Fruit fly (Drosophila melanogaster) whole organism, embryonic: ENCODE measurements around the gene Spec2.

Experiments used
- CG13894 ChIP-seq: fragments of 200-800 bp; sonication (Bioruptor generic); optimal IDR thresholded peaks from 3 replicates; lab custom pipeline; 2018; ENCODE audit warnings: missing biosample characterization, mild to moderate bottlenecking, missing genetic modification characterization, moderate library complexity
- CG14014 ChIP-seq: fragments of 200-800 bp; sonication (Bioruptor generic); IDR thresholded peaks from 2 replicates; pipeline ENCODE4 v1.3.6; 2022; ENCODE audit warnings: missing biosample characterization, missing genetic modification characterization
- CG14667 ChIP-seq: fragments of 200-800 bp; sonication (Bioruptor generic); IDR thresholded peaks from 2 replicates; pipeline ENCODE4 v1.3.6; 2022; ENCODE audit warnings: missing biosample characterization, missing genetic modification characterization
- CG1603 ChIP-seq: fragments of 200-800 bp; sonication (Bioruptor generic); optimal IDR thresholded peaks from 2 replicates; lab custom pipeline; 2019; ENCODE audit warnings: missing biosample characterization, mild to moderate bottlenecking, missing genetic modification characterization, moderate library complexity
- CG16863 ChIP-seq: fragments of 200-800 bp; sonication (Bioruptor generic); optimal IDR thresholded peaks from 3 replicates; lab custom pipeline; 2016; ENCODE audit warnings: missing biosample characterization, missing genetic modification characterization
- CG17359 ChIP-seq: fragments of 200-800 bp; sonication (Bioruptor generic); optimal IDR thresholded peaks from 3 replicates; lab custom pipeline; 2018; ENCODE audit warnings: missing biosample characterization, mild to moderate bottlenecking, missing genetic modification characterization, moderate library complexity
- CG17612 ChIP-seq: fragments of 200-800 bp; sonication (Bioruptor generic); IDR thresholded peaks from 2 replicates; pipeline ENCODE4 v1.3.6; 2022; ENCODE audit warnings: missing biosample characterization, missing genetic modification characterization
- CG17912 ChIP-seq: fragments of 200-800 bp; sonication (Bioruptor generic); optimal IDR thresholded peaks from 2 replicates; lab custom pipeline; 2018; ENCODE audit warnings: missing biosample characterization, mild to moderate bottlenecking, missing genetic modification characterization
- CG2889 ChIP-seq: fragments of 200-800 bp; sonication (Bioruptor generic); IDR thresholded peaks from 3 replicates; pipeline ENCODE4 v1.3.6; 2022; ENCODE audit warnings: missing biosample characterization, missing genetic modification characterization
- CG3065 ChIP-seq: fragments of 200-800 bp; sonication (Bioruptor generic); optimal IDR thresholded peaks from 2 replicates; lab custom pipeline; 2016; ENCODE audit warnings: missing biosample characterization, missing genetic modification characterization
- CG4820 ChIP-seq: fragments of 200-800 bp; sonication (Bioruptor generic); optimal IDR thresholded peaks from 3 replicates; lab custom pipeline; 2016; ENCODE audit warnings: missing biosample characterization, missing genetic modification characterization
- CG6175 ChIP-seq: fragments of 200-800 bp; sonication (Bioruptor generic); IDR thresholded peaks from 3 replicates; pipeline ENCODE4 v1.3.6; 2022; ENCODE audit warnings: missing biosample characterization, missing genetic modification characterization
- CG6854 ChIP-seq: fragments of 200-800 bp; sonication (Bioruptor generic); optimal IDR thresholded peaks from 3 replicates; lab custom pipeline; 2017; ENCODE audit warnings: missing biosample characterization, mild to moderate bottlenecking, missing genetic modification characterization
- CG7745 ChIP-seq: fragments of 200-800 bp; sonication (Bioruptor generic); optimal IDR thresholded peaks from 2 replicates; lab custom pipeline; 2018; ENCODE audit warnings: missing biosample characterization, mild to moderate bottlenecking, missing genetic modification characterization, moderate library complexity
- CG8924 ChIP-seq: fragments of 200-800 bp; optimal IDR thresholded peaks from 3 replicates; lab custom pipeline; 2019; ENCODE audit warnings: missing biosample characterization, mild to moderate bottlenecking, missing genetic modification characterization, moderate library complexity
- CG9817 ChIP-seq: fragments of 200-800 bp; sonication (Bioruptor generic); optimal IDR thresholded peaks from 2 replicates; lab custom pipeline; 2018; ENCODE audit warnings: missing biosample characterization, mild to moderate bottlenecking, missing genetic modification characterization, moderate library complexity
- CkIIα-i1 ChIP-seq: fragments of 200-800 bp; sonication (Bioruptor generic); IDR thresholded peaks from 2 replicates; pipeline ENCODE4 v1.3.6; 2022; ENCODE audit warnings: missing biosample characterization, missing genetic modification characterization
- HmgD ChIP-seq: fragments of 200-800 bp; sonication (Bioruptor generic); optimal IDR thresholded peaks from 3 replicates; lab custom pipeline; 2016; ENCODE audit warnings: missing biosample characterization, missing genetic modification characterization
- Hr3 ChIP-seq: fragments of 200-800 bp; sonication (Bioruptor generic); optimal IDR thresholded peaks from 3 replicates; lab custom pipeline; 2016; ENCODE audit warnings: missing biosample characterization, missing genetic modification characterization
- Myb ChIP-seq: fragments of 200-800 bp; sonication (Bioruptor generic); optimal IDR thresholded peaks from 2 replicates; lab custom pipeline; 2016; ENCODE audit warnings: missing biosample characterization, missing genetic modification characterization
- Opbp ChIP-seq: fragments of 200-800 bp; sonication (Bioruptor generic); IDR thresholded peaks from 3 replicates; pipeline ENCODE4 v1.3.6; 2022; ENCODE audit warnings: missing biosample characterization, missing genetic modification characterization; ENCODE audit not compliant: partially characterized antibody
- Pdp1 ChIP-seq, 2 experiments: fragments of 200-800 bp; sonication (Bioruptor generic); optimal IDR thresholded peaks; 3 replicates each; lab custom pipeline; 2016; ENCODE audit warnings: missing biosample characterization in 2 of 2, missing genetic modification characterization in 2 of 2, mild to moderate bottlenecking in 1 of 2, moderate library complexity in 1 of 2
- Vsx1 ChIP-seq: fragments of 200-800 bp; sonication (Bioruptor generic); optimal IDR thresholded peaks from 2 replicates; lab custom pipeline; 2017; ENCODE audit warnings: missing biosample characterization, mild to moderate bottlenecking, missing genetic modification characterization, missing genetic modification reagents
- abd-A ChIP-seq: fragments of 200-800 bp; sonication (Bioruptor generic); optimal IDR thresholded peaks from 3 replicates; lab custom pipeline; 2019; ENCODE audit warnings: missing biosample characterization, mild to moderate bottlenecking, missing genetic modification characterization, moderate library complexity
- bab2 ChIP-seq: fragments of 200-800 bp; sonication (Bioruptor generic); optimal IDR thresholded peaks from 2 replicates; lab custom pipeline; 2016; ENCODE audit warnings: missing biosample characterization, missing genetic modification characterization
- bbx ChIP-seq: fragments of 200-800 bp; sonication (Bioruptor generic); IDR thresholded peaks from 2 replicates; pipeline ENCODE4 v1.3.6; 2022; ENCODE audit warnings: missing biosample characterization, missing genetic modification characterization; ENCODE audit not compliant: partially characterized antibody
- cad ChIP-seq: fragments of >200 bp; optimal IDR thresholded peaks from 2 replicates; lab custom pipeline; 2017; ENCODE audit warnings: missing biosample characterization, missing genetic modification characterization
- cato ChIP-seq: fragments of 200-800 bp; sonication (Bioruptor generic); optimal IDR thresholded peaks from 2 replicates; lab custom pipeline; 2016; ENCODE audit warnings: missing biosample characterization, missing genetic modification characterization, borderline replicate concordance
- caup ChIP-seq: fragments of 200-800 bp; sonication (Bioruptor generic); optimal IDR thresholded peaks from 3 replicates; lab custom pipeline; 2017; ENCODE audit warnings: missing biosample characterization, mild to moderate bottlenecking, missing genetic modification characterization, moderate library complexity; ENCODE audit not compliant: severe bottlenecking
- chn ChIP-seq: fragments of 200-800 bp; sonication (Bioruptor generic); optimal IDR thresholded peaks from 2 replicates; lab custom pipeline; 2016; ENCODE audit warnings: missing biosample characterization, missing genetic modification characterization
- croc ChIP-seq: fragments of 200-800 bp; sonication (Bioruptor generic); conservative IDR thresholded peaks from 3 replicates; pipeline ENCODE4 v1.3.6; 2022; ENCODE audit warnings: missing biosample characterization, missing genetic modification characterization
- dan ChIP-seq: fragments of 200-800 bp; sonication (Bioruptor generic); IDR thresholded peaks from 2 replicates; pipeline ENCODE4 v1.3.6; 2022; ENCODE audit warnings: missing biosample characterization, missing genetic modification characterization
- exex ChIP-seq: fragments of 200-800 bp; sonication (Bioruptor generic); optimal IDR thresholded peaks from 4 replicates; lab custom pipeline; 2018; ENCODE audit warnings: missing biosample characterization, mild to moderate bottlenecking, missing genetic modification characterization, moderate library complexity
- fd102C ChIP-seq: fragments of 200-800 bp; sonication (Bioruptor generic); optimal IDR thresholded peaks from 2 replicates; lab custom pipeline; 2018; ENCODE audit warnings: missing biosample characterization, mild to moderate bottlenecking, missing genetic modification characterization, moderate library complexity
- fru ChIP-seq: fragments of >200 bp; optimal IDR thresholded peaks from 2 replicates; lab custom pipeline; 2017
- grn ChIP-seq: fragments of 200-800 bp; sonication (Bioruptor generic); optimal IDR thresholded peaks from 3 replicates; lab custom pipeline; 2017; ENCODE audit warnings: missing biosample characterization, missing genetic modification characterization
- klu ChIP-seq: fragments of 200-800 bp; sonication (Bioruptor generic); IDR thresholded peaks from 2 replicates; pipeline ENCODE4 v1.3.6; 2022; ENCODE audit warnings: missing biosample characterization, missing genetic modification characterization
- lov ChIP-seq, 2 experiments: fragments of 200-800 bp in 1 of 2; fragments of >200 bp in 1 of 2; sonication (Bioruptor generic) in 1 of 2; IDR thresholded peaks in 1 of 2; optimal IDR thresholded peaks in 1 of 2; 2 replicates in 1 of 2; 3 replicates in 1 of 2; pipeline versions ENCODE4 v1.3.6 to Lab custom; 2017 to 2022; ENCODE audit warnings: missing biosample characterization in 1 of 2, missing genetic modification characterization in 1 of 2
- mld ChIP-seq: fragments of 200-800 bp; sonication (Bioruptor generic); IDR thresholded peaks from 3 replicates; pipeline ENCODE4 v1.3.6; 2022; ENCODE audit warnings: missing biosample characterization, missing genetic modification characterization; ENCODE audit not compliant: partially characterized antibody
- nerfin-1 ChIP-seq: fragments of 200-800 bp; sonication (Bioruptor generic); optimal IDR thresholded peaks from 3 replicates; lab custom pipeline; 2019; ENCODE audit warnings: missing biosample characterization, mild to moderate bottlenecking, missing genetic modification characterization, moderate library complexity
- odd ChIP-seq: fragments of 200-800 bp; sonication (Bioruptor generic); optimal IDR thresholded peaks from 2 replicates; lab custom pipeline; 2017; ENCODE audit warnings: missing biosample characterization, mild to moderate bottlenecking, missing genetic modification characterization
- p53 ChIP-seq: fragments of 200-800 bp; sonication (Bioruptor generic); optimal IDR thresholded peaks from 2 replicates; lab custom pipeline; 2016; ENCODE audit warnings: missing biosample characterization, missing genetic modification characterization
- pnt ChIP-seq: fragments of 200-800 bp; sonication (Bioruptor generic); optimal IDR thresholded peaks from 3 replicates; lab custom pipeline; 2016; ENCODE audit warnings: missing biosample characterization, missing genetic modification characterization
- psq ChIP-seq: fragments of 200-800 bp; sonication (Bioruptor generic); optimal IDR thresholded peaks from 2 replicates; lab custom pipeline; 2017; ENCODE audit warnings: missing biosample characterization, missing genetic modification characterization
- ro ChIP-seq: fragments of 200-800 bp; sonication (Bioruptor generic); IDR thresholded peaks from 2 replicates; pipeline ENCODE4 v1.3.6; 2022; ENCODE audit warnings: missing biosample characterization, missing genetic modification characterization
- salm ChIP-seq: fragments of 200-800 bp; sonication (Bioruptor generic); optimal IDR thresholded peaks from 2 replicates; lab custom pipeline; 2018; ENCODE audit warnings: missing biosample characterization, mild to moderate bottlenecking, missing genetic modification characterization
- sd ChIP-seq: fragments of 200-800 bp; sonication (Bioruptor generic); optimal IDR thresholded peaks from 3 replicates; lab custom pipeline; 2018; ENCODE audit warnings: missing biosample characterization, mild to moderate bottlenecking, missing genetic modification characterization, moderate library complexity
- sens ChIP-seq: fragments of 200-800 bp; sonication (Bioruptor generic); peaks from one replicate; lab custom pipeline; 2016; ENCODE audit warnings: missing biosample characterization, missing genetic modification characterization
- sisA ChIP-seq: fragments of 200-800 bp; sonication (Bioruptor generic); IDR thresholded peaks from 2 replicates; pipeline ENCODE4 v1.3.6; 2022; ENCODE audit warnings: missing biosample characterization, missing genetic modification characterization
- zen ChIP-seq: fragments of 200-800 bp; sonication (Bioruptor generic); optimal IDR thresholded peaks from 3 replicates; lab custom pipeline; 2018; ENCODE audit warnings: missing biosample characterization, mild to moderate bottlenecking, missing genetic modification characterization, moderate library complexity
- zfh1 ChIP-seq: fragments of 200-800 bp; sonication (Bioruptor generic); IDR thresholded peaks from 3 replicates; pipeline ENCODE4 v1.3.6; 2022; ENCODE audit warnings: missing biosample characterization, missing genetic modification characterization

Gene Spec2

dm6 chr3R:5568590-5568989 lies 55.3 kb downstream of the Spec2 start, which contains the start of the genes CG2931 and Rheb:
Gene CG2931 (minus strand): TSS chr3R:5568615.
Gene Rheb (plus strand): TSS chr3R:5568921.
- TF ChIP-seq CG1603 (tag; lab: Kevin White, UChicago) = peak; percentile 80
- TF ChIP-seq CG7745 = no peak
- peak; percentile 15 for TF ChIP-seq p53 (GFP tag; lab: Kevin White, UChicago)
- TF ChIP-seq sd (tag; lab: Kevin White, UChicago) = no peak
- TF ChIP-seq CG16863 = peak; percentile 30
- no peak for TF ChIP-seq lov (optimal IDR thresholded peaks at IDR 0.05; lab: Kevin White, UChicago)
- TF ChIP-seq lov (GFP tag; IDR thresholded peaks at IDR 0.05; lab: Robert Waterston, UW) = peak; percentile 27; the same call in 1 of the 3 replicates
- TF ChIP-seq croc (GFP tag; lab: Robert Waterston, UW) = peak; percentile 30; the same call in 1 of the 3 replicates
- no peak for TF ChIP-seq HmgD (GFP tag; lab: Kevin White, UChicago)
- no peak for TF ChIP-seq CG2889 (GFP tag; lab: Robert Waterston, UW)
- TF ChIP-seq fru = no peak
- TF ChIP-seq abd-A (tag; lab: Kevin White, UChicago) = no peak
- peak; percentile 46 for TF ChIP-seq pnt
- TF ChIP-seq exex (tag; lab: Kevin White, UChicago) = peak; percentile 19
- peak; percentile 93 for TF ChIP-seq sens (GFP tag; lab: Kevin White, UChicago)
- peak; percentile 56 for TF ChIP-seq CG14667 (GFP tag; lab: Robert Waterston, UW)
- TF ChIP-seq CG3065 = no peak
- no peak for TF ChIP-seq bab2
- no peak for TF ChIP-seq CG6854 (GFP tag; lab: Kevin White, UChicago)
- peak; percentile 61 for TF ChIP-seq CG4820
- TF ChIP-seq odd (GFP tag; lab: Kevin White, UChicago) = no peak
- no peak for TF ChIP-seq cato
- no peak for TF ChIP-seq caup
- TF ChIP-seq psq (GFP tag; lab: Kevin White, UChicago) = peak; percentile 14
- peak; percentile 16 for TF ChIP-seq salm (tag; lab: Kevin White, UChicago)
- TF ChIP-seq Opbp (GFP tag; lab: Robert Waterston, UW) = peak; percentile 44; the same call in 1 of the 3 replicates
- peak; percentile 69 for TF ChIP-seq bbx (GFP tag; lab: Robert Waterston, UW)
- TF ChIP-seq CG9817 (tag; lab: Kevin White, UChicago) = peak; percentile 76
- TF ChIP-seq cad (GFP tag; lab: Kevin White, UChicago) = no peak
- no peak for TF ChIP-seq Vsx1 (GFP tag; lab: Kevin White, UChicago)
- peak; percentile 72 for TF ChIP-seq CG8924 (tag; lab: Kevin White, UChicago)
- no peak for TF ChIP-seq CG6175
- no peak for TF ChIP-seq mld
- TF ChIP-seq grn (GFP tag; lab: Kevin White, UChicago) = peak; percentile 39
- TF ChIP-seq CG17912 (GFP tag; lab: Kevin White, UChicago) = no peak
- peak; percentile 44 to 67 for TF ChIP-seq Pdp1 (GFP tag; optimal IDR thresholded peaks at IDR 0.05; lab: Kevin White, UChicago)
- TF ChIP-seq chn (GFP tag; lab: Kevin White, UChicago) = peak; percentile 61
- no peak for TF ChIP-seq fd102C (GFP tag; lab: Kevin White, UChicago)
- peak; percentile 47 for TF ChIP-seq CG17359 (tag; lab: Kevin White, UChicago)
- TF ChIP-seq CG14014 (GFP tag; lab: Robert Waterston, UW) = peak; percentile 63
- peak; percentile 69 for TF ChIP-seq sisA (GFP tag; lab: Robert Waterston, UW)
- TF ChIP-seq ro (GFP tag; lab: Robert Waterston, UW) = no peak
- peak; percentile 63 for TF ChIP-seq CG13894 (tag; lab: Kevin White, UChicago)
- TF ChIP-seq zfh1 = peak; percentile 66; the same call in 2 of the 3 replicates
- TF ChIP-seq CkIIα-i1 = no peak
- TF ChIP-seq nerfin-1 (tag; lab: Kevin White, UChicago) = peak; percentile 27
- peak; percentile 25; the same call in 1 of the 2 replicates for TF ChIP-seq klu (GFP tag; lab: Robert Waterston, UW)
- peak; percentile 63 for TF ChIP-seq Hr3 (GFP tag; lab: Kevin White, UChicago)
- peak; percentile 92 for TF ChIP-seq Myb (GFP tag; lab: Kevin White, UChicago)
- TF ChIP-seq dan (GFP tag; lab: Robert Waterston, UW) = no peak
- TF ChIP-seq zen (tag; lab: Kevin White, UChicago) = peak; percentile 62
- no peak for TF ChIP-seq CG17612
